Fruit fly (Drosophila melanogaster): Measurements from ENCODE around the gene NSD.

Gene NSD

DNA sequence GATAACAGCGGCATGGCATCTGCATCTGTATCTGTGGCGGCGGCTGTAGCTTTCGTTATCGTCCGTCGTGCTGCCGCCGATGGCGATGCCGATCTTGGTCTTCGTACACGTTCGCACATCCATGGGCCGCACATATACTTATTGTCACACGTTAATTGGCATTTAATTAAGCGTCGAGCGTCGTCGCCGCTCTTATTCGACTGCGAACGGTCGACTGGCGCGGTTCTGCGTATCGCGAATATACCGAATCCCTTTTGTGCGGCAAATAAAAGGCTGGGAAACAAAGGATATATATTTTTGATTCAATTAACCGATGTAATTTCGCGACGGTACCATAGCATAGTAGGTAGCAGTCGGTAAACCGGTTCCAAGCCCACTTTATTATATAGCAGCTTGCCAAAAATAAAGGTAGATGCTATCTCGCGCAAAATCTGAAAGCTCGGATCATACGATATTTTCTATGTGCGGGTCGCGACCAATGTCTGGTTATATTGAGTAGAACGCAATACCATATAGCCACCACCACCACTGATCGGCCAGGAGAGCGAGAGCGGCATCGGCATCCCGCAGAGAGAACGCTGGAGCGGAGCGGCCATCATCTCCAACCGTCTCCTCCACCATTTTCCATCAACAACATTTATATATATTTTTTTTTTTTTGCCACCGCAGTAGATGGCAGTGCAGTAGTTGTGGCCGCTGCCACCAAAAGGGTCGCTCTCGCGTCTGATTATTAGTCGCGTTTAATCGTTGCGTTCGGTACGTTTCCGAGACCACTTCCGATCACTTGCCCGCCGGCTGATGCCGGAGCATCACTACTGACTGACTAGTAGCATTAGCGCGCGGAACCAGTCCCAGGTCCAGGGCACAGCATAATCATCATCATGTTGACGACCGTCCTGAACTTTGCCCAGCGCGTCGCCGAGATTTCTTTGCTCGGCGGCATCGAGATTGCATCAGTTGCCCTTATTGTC lies 12.4 kb downstream of the NSD start, which contains the start of gene mino:
TSS of gene mino (plus strand) at position 192 of the 971 bp plus-strand sequence.
- no peak for TF ChIP-seq CG9948 (tag; optimal IDR thresholded peaks at IDR 0.05)
- TF ChIP-seq EcR (GFP tag; optimal IDR thresholded peaks at IDR 0.05) = no peak
- TF ChIP-seq CG17806 (tag; optimal IDR thresholded peaks at IDR 0.05) = no peak
- TF ChIP-seq D1 (tag; optimal IDR thresholded peaks at IDR 0.05) = no peak
- TF ChIP-seq fd96Ca (GFP tag; IDR thresholded peaks at IDR 0.05) = no peak
- no peak for TF ChIP-seq CG14655 (GFP tag; optimal IDR thresholded peaks at IDR 0.05)
- peak; percentile 79 for TF ChIP-seq gl (tag; optimal IDR thresholded peaks at IDR 0.05)
- peak; percentile 27 for TF ChIP-seq Pif1A (GFP tag; optimal IDR thresholded peaks at IDR 0.05)
- TF ChIP-seq CG13204 (GFP tag; optimal IDR thresholded peaks at IDR 0.05) = peak; percentile 95
- TF ChIP-seq Ets98B (GFP tag; IDR thresholded peaks at IDR 0.05) = peak; percentile 25; the same call in 1 of the 2 replicates
- TF ChIP-seq CG12605 (GFP tag; IDR thresholded peaks at IDR 0.05) = peak; percentile 28
- TF ChIP-seq rn (GFP tag; IDR thresholded peaks at IDR 0.05) = no peak
- TF ChIP-seq Pif1B (GFP tag; optimal IDR thresholded peaks at IDR 0.05) = peak; percentile 23
- no peak for TF ChIP-seq CG34367 (tag; optimal IDR thresholded peaks at IDR 0.05)
- TF ChIP-seq CG10348 (GFP tag; IDR thresholded peaks at IDR 0.05) = no peak
- TF ChIP-seq CG8159 (tag; optimal IDR thresholded peaks at IDR 0.05) = no peak
- TF ChIP-seq CG32121 (GFP tag; IDR thresholded peaks at IDR 0.05) = peak; percentile 45; the same call in 1 of the 2 replicates
- no peak for TF ChIP-seq CG8301 (tag; optimal IDR thresholded peaks at IDR 0.05)
- TF ChIP-seq CG15710 (tag; optimal IDR thresholded peaks at IDR 0.05) = no peak
- TF ChIP-seq Snoo (tag; optimal IDR thresholded peaks at IDR 0.05) = no peak
- no peak for TF ChIP-seq CG4496 (GFP tag; IDR thresholded peaks at IDR 0.05)

DNA sequence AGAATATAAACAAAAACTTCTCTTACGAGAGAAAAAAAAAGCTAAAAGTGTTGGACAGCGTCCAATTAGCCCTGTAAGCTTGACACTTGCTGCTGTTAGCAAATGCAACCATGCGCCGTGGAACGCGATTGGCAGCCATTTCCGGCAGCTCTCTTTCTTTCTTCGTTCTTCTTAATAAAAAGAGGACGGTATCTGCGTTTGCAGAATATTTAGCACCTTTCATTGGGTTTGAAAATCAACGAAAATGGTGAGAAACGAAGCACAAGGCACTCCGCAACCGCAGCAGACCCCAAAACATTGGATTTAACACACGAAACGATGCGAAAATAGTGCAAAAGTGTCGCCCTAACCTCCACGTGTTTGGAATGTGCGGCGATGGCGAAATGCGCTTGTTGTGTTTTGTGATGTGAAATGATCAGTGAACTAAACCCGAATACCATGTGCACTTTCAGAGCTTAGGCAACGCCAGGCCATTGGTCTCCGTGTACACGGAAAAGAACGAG lies 14.9 kb downstream of the NSD start, which contains the start of gene RpL4:
TSS of gene RpL4 (plus strand) at position 149 of the 503 bp plus-strand sequence.
- TF ChIP-seq Ets98B (GFP tag; IDR thresholded peaks at IDR 0.05) (peak; percentile 59), CG34367 (tag; optimal IDR thresholded peaks at IDR 0.05) (peak; percentile 80), CG32121 (GFP tag; IDR thresholded peaks at IDR 0.05) (0 out of 2 replicates have a peak, but pooled peaks have one; percentile 40), D1 (tag; optimal IDR thresholded peaks at IDR 0.05) (no peak), CG17806 (tag; optimal IDR thresholded peaks at IDR 0.05) (no peak), gl (tag; optimal IDR thresholded peaks at IDR 0.05) (peak; percentile 8), CG10348 (GFP tag; IDR thresholded peaks at IDR 0.05) (no peak), CG8159 (tag; optimal IDR thresholded peaks at IDR 0.05) (peak; percentile 47), CG9948 (tag; optimal IDR thresholded peaks at IDR 0.05) (peak; percentile 3), CG15710 (tag; optimal IDR thresholded peaks at IDR 0.05) (peak; percentile 65), Pif1B (GFP tag; optimal IDR thresholded peaks at IDR 0.05) (peak; percentile 40), Snoo (tag; optimal IDR thresholded peaks at IDR 0.05) (peak; percentile 92), Pif1A (GFP tag; optimal IDR thresholded peaks at IDR 0.05) (peak; percentile 76), rn (GFP tag; IDR thresholded peaks at IDR 0.05) (peak; percentile 62; the same call in 1 of the 2 replicates), CG8301 (tag; optimal IDR thresholded peaks at IDR 0.05) (no peak), CG12605 (GFP tag; IDR thresholded peaks at IDR 0.05) (peak; percentile 67; the same call in 1 of the 2 replicates), fd96Ca (GFP tag; IDR thresholded peaks at IDR 0.05) (peak; percentile 6; the same call in 1 of the 3 replicates), CG13204 (GFP tag; optimal IDR thresholded peaks at IDR 0.05) (no peak), CG4496 (GFP tag; IDR thresholded peaks at IDR 0.05) (peak; percentile 85), EcR (GFP tag; optimal IDR thresholded peaks at IDR 0.05) (no peak), CG14655 (GFP tag; optimal IDR thresholded peaks at IDR 0.05) (no peak)

DNA sequence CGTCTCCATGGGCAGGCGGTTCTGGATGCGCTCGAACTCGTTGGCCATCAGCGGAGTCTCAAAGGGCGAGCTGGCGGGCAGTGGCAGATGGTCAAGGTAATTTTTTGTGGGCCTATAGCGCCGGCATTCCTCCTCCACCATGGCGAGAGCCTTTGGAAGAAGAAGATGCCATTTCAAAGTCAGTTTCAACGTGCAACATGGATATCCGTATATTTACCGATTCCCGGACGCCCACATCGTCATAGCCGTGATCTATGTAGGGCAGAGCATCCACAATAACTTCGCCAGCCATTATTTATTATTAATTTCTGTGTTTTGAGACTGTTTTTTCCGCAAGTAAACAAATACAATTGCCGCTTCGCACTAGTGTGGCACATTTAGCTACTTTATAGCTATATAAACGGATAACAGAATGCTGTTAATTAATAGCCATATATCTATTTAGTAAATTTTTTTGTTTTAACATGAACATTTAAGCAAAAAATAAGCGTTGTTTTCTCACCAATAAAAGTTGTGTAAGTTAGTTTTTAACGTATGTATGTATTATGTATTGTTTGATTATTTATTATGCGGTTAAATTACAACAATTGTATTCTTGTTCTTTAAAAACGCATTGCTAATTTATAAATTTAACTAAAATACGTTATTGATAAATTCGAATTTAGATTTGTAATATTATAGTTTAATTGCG lies 15.5 kb downstream of the NSD start, which contains the start of gene BCAS2:
TSS of gene BCAS2 (minus strand) at position 375 of the 691 bp plus-strand sequence.
- TF ChIP-seq CG17806 (tag; optimal IDR thresholded peaks at IDR 0.05) (no peak), Snoo (tag; optimal IDR thresholded peaks at IDR 0.05) (no peak)

DNA sequence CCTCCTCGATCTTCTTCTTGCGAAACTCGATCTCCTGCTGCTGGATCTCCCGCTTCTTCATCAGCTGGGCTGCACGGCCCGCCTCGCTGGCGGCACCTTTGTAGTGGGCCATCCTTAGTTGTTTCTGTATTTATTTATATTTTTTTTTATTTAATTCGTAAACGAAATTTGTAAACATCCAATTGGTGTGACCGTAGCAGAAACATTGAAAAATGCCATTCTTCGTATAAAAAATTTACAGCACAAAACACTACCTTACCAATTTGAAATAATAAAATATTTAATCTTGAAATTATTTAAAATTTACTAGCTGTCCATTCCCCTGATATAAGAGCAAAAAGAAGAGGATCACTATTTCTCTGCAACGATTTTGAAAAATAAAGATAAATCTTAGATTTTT lies 16.8 kb downstream of the NSD start, which contains the start of gene CG12259:
TSS of gene CG12259 (minus strand) at position 207 of the 400 bp plus-strand sequence.
- TF ChIP-seq CG8301 (tag; optimal IDR thresholded peaks at IDR 0.05) = no peak
- no peak for TF ChIP-seq gl (tag; optimal IDR thresholded peaks at IDR 0.05)
- no peak for TF ChIP-seq Snoo (tag; optimal IDR thresholded peaks at IDR 0.05)
- TF ChIP-seq CG12605 (GFP tag; IDR thresholded peaks at IDR 0.05) = no peak

DNA sequence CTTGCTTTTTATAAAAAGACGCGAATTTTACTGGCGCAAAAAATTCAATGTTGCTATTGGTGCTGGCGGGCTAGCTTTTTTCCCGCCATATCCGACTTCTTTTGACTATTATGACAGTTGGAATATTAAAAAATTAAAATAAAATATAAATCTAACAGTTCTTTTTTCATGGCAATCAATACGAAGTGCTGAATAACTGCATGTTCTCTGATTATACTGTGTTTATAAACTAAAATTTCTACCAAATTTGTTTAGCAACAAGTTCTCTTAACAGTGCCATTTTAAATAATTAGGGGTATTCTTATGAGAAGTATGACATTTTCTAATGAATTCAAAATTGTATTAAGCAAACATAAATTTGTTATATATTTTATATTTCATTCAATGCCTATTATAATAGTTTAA lies 18.3 kb downstream of the NSD start, which contains the start of gene Boh1:
TSS of gene Boh1 (minus strand) at position 76 of the 405 bp plus-strand sequence.
- peak; percentile 39 for TF ChIP-seq Snoo (tag; optimal IDR thresholded peaks at IDR 0.05)
- TF ChIP-seq CG17806 (tag; optimal IDR thresholded peaks at IDR 0.05) = no peak
- peak; percentile 46 for TF ChIP-seq CG8159 (tag; optimal IDR thresholded peaks at IDR 0.05)
